Fruit fly (Drosophila melanogaster) whole organism, prepupa: ENCODE measurements around the gene St2.

Source experiments
- Blimp-1 ChIP-seq: fragments of 200-800 bp; sonication (Bioruptor generic); optimal IDR thresholded peaks from 3 replicates; lab custom pipeline; 2017; ENCODE audit warnings: missing biosample characterization, missing genetic modification characterization, mild to moderate bottlenecking, moderate library complexity, missing genetic modification reagents
- CG11294 ChIP-seq: fragments of 200-800 bp; sonication (Bioruptor generic); IDR thresholded peaks from 2 replicates; pipeline ENCODE4 v1.3.6; 2022; ENCODE audit warnings: missing biosample characterization, missing genetic modification characterization
- CG11762 ChIP-seq: fragments of 200-800 bp; sonication (Bioruptor generic); optimal IDR thresholded peaks from 3 replicates; lab custom pipeline; 2016; ENCODE audit warnings: missing biosample characterization, missing genetic modification characterization; ENCODE audit not compliant: insufficient read depth
- CG11902 ChIP-seq: fragments of 200-800 bp; sonication (Bioruptor generic); optimal IDR thresholded peaks from 3 replicates; lab custom pipeline; 2016; ENCODE audit warnings: missing biosample characterization, missing genetic modification characterization
- CG15336 ChIP-seq: fragments of 200-800 bp; sonication (Bioruptor generic); IDR thresholded peaks from 2 replicates; pipeline ENCODE4 v1.3.6; 2022; ENCODE audit warnings: missing biosample characterization, missing genetic modification characterization
- CG16779 ChIP-seq: fragments of 200-800 bp; sonication (Bioruptor generic); optimal IDR thresholded peaks from 3 replicates; lab custom pipeline; 2017; ENCODE audit warnings: missing biosample characterization, mild to moderate bottlenecking, missing genetic modification characterization
- CG3032 ChIP-seq: fragments of 200-800 bp; optimal IDR thresholded peaks from 2 replicates; lab custom pipeline; 2019; ENCODE audit warnings: missing biosample characterization, mild to moderate bottlenecking, missing genetic modification characterization, moderate library complexity
- CG32006 ChIP-seq: fragments of 200-800 bp; sonication (Bioruptor generic); optimal IDR thresholded peaks from 3 replicates; lab custom pipeline; 2017; ENCODE audit warnings: missing biosample characterization, mild to moderate bottlenecking, missing genetic modification characterization
- CG34406 ChIP-seq: fragments of 200-800 bp; sonication (Bioruptor generic); optimal IDR thresholded peaks from 3 replicates; lab custom pipeline; 2016; ENCODE audit warnings: missing biosample characterization, missing genetic modification characterization
- CG3919 ChIP-seq: fragments of 200-800 bp; sonication (Bioruptor generic); optimal IDR thresholded peaks from 3 replicates; lab custom pipeline; 2016; ENCODE audit warnings: missing biosample characterization, missing genetic modification characterization
- CG4318 ChIP-seq: fragments of 200-800 bp; sonication (Bioruptor generic); optimal IDR thresholded peaks from 3 replicates; lab custom pipeline; 2017; ENCODE audit warnings: missing biosample characterization, mild to moderate bottlenecking, missing genetic modification characterization
- CG6163 ChIP-seq: fragments of 200-800 bp; sonication (Bioruptor generic); IDR thresholded peaks from 3 replicates; pipeline ENCODE4 v1.3.6; 2022; ENCODE audit warnings: missing biosample characterization, missing genetic modification characterization
- CG6808 ChIP-seq: fragments of 200-800 bp; sonication (Bioruptor generic); optimal IDR thresholded peaks from 3 replicates; lab custom pipeline; 2017; ENCODE audit warnings: missing biosample characterization, missing genetic modification characterization, mild to moderate bottlenecking, moderate library complexity, missing genetic modification reagents
- CG7368 ChIP-seq: fragments of 200-800 bp; sonication (Bioruptor generic); optimal IDR thresholded peaks from 3 replicates; lab custom pipeline; 2016; ENCODE audit warnings: missing biosample characterization, missing genetic modification characterization
- CG8119 ChIP-seq: fragments of 200-800 bp; sonication (Bioruptor generic); IDR thresholded peaks from 3 replicates; pipeline ENCODE4 v1.3.6; 2022; ENCODE audit warnings: missing biosample characterization, missing genetic modification characterization
- CG8319 ChIP-seq: fragments of 200-800 bp; sonication (Bioruptor generic); optimal IDR thresholded peaks from 3 replicates; lab custom pipeline; 2016; ENCODE audit warnings: missing biosample characterization, missing genetic modification characterization
- Eip75B ChIP-seq: fragments of 200-800 bp; sonication (Bioruptor generic); optimal IDR thresholded peaks from 3 replicates; lab custom pipeline; 2016; ENCODE audit warnings: missing biosample characterization, missing genetic modification characterization
- Eip78C ChIP-seq: fragments of 200-800 bp; sonication (Bioruptor generic); peaks from one replicate; lab custom pipeline; 2016; ENCODE audit warnings: missing biosample characterization, missing genetic modification characterization
- Eip93F ChIP-seq: fragments of 200-800 bp; sonication (Bioruptor generic); optimal IDR thresholded peaks from 2 replicates; lab custom pipeline; 2016; ENCODE audit warnings: missing biosample characterization, mild to moderate bottlenecking, missing genetic modification characterization
- Ets21C ChIP-seq: fragments of 200-800 bp; sonication (Bioruptor generic); optimal IDR thresholded peaks from 3 replicates; lab custom pipeline; 2016; ENCODE audit warnings: missing biosample characterization, missing genetic modification characterization
- Ets96B ChIP-seq: fragments of 200-800 bp; optimal IDR thresholded peaks from 2 replicates; lab custom pipeline; 2019; ENCODE audit warnings: missing biosample characterization, mild to moderate bottlenecking, missing genetic modification characterization, moderate library complexity
- Hr39 ChIP-seq: fragments of 200-800 bp; sonication (Bioruptor generic); optimal IDR thresholded peaks from 2 replicates; lab custom pipeline; 2016; ENCODE audit warnings: missing biosample characterization, missing genetic modification characterization
- Hr4 ChIP-seq: fragments of 200-800 bp; sonication (Bioruptor generic); optimal IDR thresholded peaks from 3 replicates; lab custom pipeline; 2016; ENCODE audit warnings: missing biosample characterization, missing genetic modification characterization
- Lpt ChIP-seq: fragments of 200-800 bp; sonication (Bioruptor generic); optimal IDR thresholded peaks from 3 replicates; lab custom pipeline; 2016; ENCODE audit warnings: missing biosample characterization, missing genetic modification characterization
- OdsH ChIP-seq: fragments of 200-800 bp; sonication (Bioruptor generic); optimal IDR thresholded peaks from 3 replicates; lab custom pipeline; 2016; ENCODE audit warnings: missing biosample characterization, missing genetic modification characterization
- Sox102F ChIP-seq: fragments of 200-800 bp; sonication (Bioruptor generic); optimal IDR thresholded peaks from 2 replicates; lab custom pipeline; 2016; ENCODE audit warnings: missing biosample characterization, mild to moderate bottlenecking, missing genetic modification characterization
- Sox14 ChIP-seq: fragments of 200-800 bp; sonication (Bioruptor generic); optimal IDR thresholded peaks from 3 replicates; lab custom pipeline; 2016; ENCODE audit warnings: missing biosample characterization, missing genetic modification characterization
- Sox15 ChIP-seq: fragments of 200-800 bp; sonication (Bioruptor generic); optimal IDR thresholded peaks from 3 replicates; lab custom pipeline; 2016; ENCODE audit warnings: missing biosample characterization, missing genetic modification characterization
- achi ChIP-seq: fragments of 200-800 bp; sonication (Bioruptor generic); optimal IDR thresholded peaks from 3 replicates; lab custom pipeline; 2016; ENCODE audit warnings: missing biosample characterization, missing genetic modification characterization
- cyc ChIP-seq: fragments of 200-800 bp; sonication (Bioruptor generic); optimal IDR thresholded peaks from 3 replicates; lab custom pipeline; 2016; ENCODE audit warnings: missing biosample characterization, missing genetic modification characterization
- esn ChIP-seq: fragments of 200-800 bp; sonication (Bioruptor generic); optimal IDR thresholded peaks from 2 replicates; lab custom pipeline; 2016; ENCODE audit warnings: missing biosample characterization, mild to moderate bottlenecking, missing genetic modification characterization, moderate library complexity
- fd59A ChIP-seq: fragments of 200-800 bp; sonication (Bioruptor generic); optimal IDR thresholded peaks from 2 replicates; lab custom pipeline; 2017; ENCODE audit warnings: missing biosample characterization, mild to moderate bottlenecking, missing genetic modification characterization, missing genetic modification reagents
- fkh ChIP-seq: fragments of 200-800 bp; sonication (Bioruptor generic); optimal IDR thresholded peaks from 3 replicates; lab custom pipeline; 2017; ENCODE audit warnings: missing biosample characterization, mild to moderate bottlenecking, missing genetic modification characterization, moderate library complexity
- lz ChIP-seq: fragments of 200-800 bp; sonication (Bioruptor generic); optimal IDR thresholded peaks from 3 replicates; lab custom pipeline; 2016; ENCODE audit warnings: missing biosample characterization, missing genetic modification characterization
- net ChIP-seq: fragments of 200-800 bp; sonication (Bioruptor generic); optimal IDR thresholded peaks from 3 replicates; lab custom pipeline; 2016; ENCODE audit warnings: missing biosample characterization, missing genetic modification characterization
- pdm3 ChIP-seq: fragments of 200-800 bp; sonication (Bioruptor generic); optimal IDR thresholded peaks from 3 replicates; lab custom pipeline; 2016; ENCODE audit warnings: missing biosample characterization, missing genetic modification characterization
- salr ChIP-seq, 2 experiments: fragments of 200-800 bp; sonication (Bioruptor generic); optimal IDR thresholded peaks; 3 replicates each; lab custom pipeline; 2016 to 2018; ENCODE audit warnings: missing biosample characterization in 2 of 2, missing genetic modification characterization in 2 of 2, mild to moderate bottlenecking in 1 of 2
- spab ChIP-seq: fragments of 200-800 bp; sonication (Bioruptor generic); optimal IDR thresholded peaks from 2 replicates; lab custom pipeline; 2017; ENCODE audit warnings: missing biosample characterization, mild to moderate bottlenecking, missing genetic modification characterization, missing genetic modification reagents
- ss ChIP-seq, 2 experiments: fragments of 200-800 bp; sonication (Bioruptor generic); optimal IDR thresholded peaks; 2 replicates in 1 of 2; 3 replicates in 1 of 2; lab custom pipeline; 2017 to 2018; ENCODE audit warnings: mild to moderate bottlenecking in 2 of 2, missing biosample characterization in 2 of 2, missing genetic modification characterization in 2 of 2, moderate library complexity in 1 of 2
- topi ChIP-seq: fragments of 200-800 bp; sonication (Bioruptor generic); optimal IDR thresholded peaks from 3 replicates; lab custom pipeline; 2016; ENCODE audit warnings: missing biosample characterization, missing genetic modification characterization
- vri ChIP-seq: fragments of 200-800 bp; sonication (Bioruptor generic); optimal IDR thresholded peaks from 3 replicates; lab custom pipeline; 2016; ENCODE audit warnings: missing biosample characterization, mild to moderate bottlenecking, missing genetic modification characterization

St2 gene

dm6 chr3R:9245576-9246200 lies 6.0 kb upstream of the St2 start, which contains the start of gene Vps15 (continued):
- TF ChIP-seq OdsH (GFP tag; lab: Kevin White, UChicago) (peak; percentile 61), CG34406 (GFP tag; lab: Kevin White, UChicago) (peak; percentile 68), Hr4 (GFP tag; lab: Kevin White, UChicago) (peak; percentile 62), salr (GFP tag; optimal IDR thresholded peaks at IDR 0.05; lab: Kevin White, UChicago) (peak in 1 of 2 experiments; percentile 23), CG8319 (no peak), vri (GFP tag; lab: Kevin White, UChicago) (no peak), Lpt (GFP tag; lab: Kevin White, UChicago) (peak; percentile 0), CG11294 (GFP tag; lab: Robert Waterston, UW) (no peak), CG3032 (tag; lab: Kevin White, UChicago) (peak; percentile 72), CG8119 (GFP tag; lab: Robert Waterston, UW) (peak; percentile 57; the same call in 2 of the 3 replicates), topi (GFP tag; lab: Kevin White, UChicago) (peak; percentile 71), pdm3 (peak; percentile 71), ss (GFP tag; optimal IDR thresholded peaks at IDR 0.05; lab: Kevin White, UChicago) (peak in 1 of 2 experiments; percentile 44), Sox14 (GFP tag; lab: Kevin White, UChicago) (peak; percentile 71), net (GFP tag; lab: Kevin White, UChicago) (no peak)
- TF ChIP-seq, all 60 proteins: peak for 40

DNA sequence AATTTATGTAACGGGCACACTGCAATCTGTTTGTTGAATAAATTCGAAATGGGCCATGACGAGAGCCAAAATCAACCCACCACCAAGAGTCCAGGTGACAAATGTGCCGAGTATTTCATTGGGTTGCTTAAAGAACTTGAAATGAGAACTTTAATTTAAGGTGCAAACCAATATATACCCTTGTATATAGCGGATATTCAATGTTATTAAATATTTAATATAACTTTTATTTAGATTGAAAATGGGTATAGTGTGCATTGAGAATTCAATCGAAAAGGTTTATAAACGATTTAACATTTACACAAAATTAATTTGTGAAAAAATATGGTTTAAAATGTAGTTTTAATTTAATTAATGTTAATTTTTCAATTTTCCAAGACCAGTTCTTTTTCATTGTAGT lies 5.3 kb upstream of the St2 start, which contains the start of gene CG8420:
CG8420 (plus strand) TSS at position 284 of the 400 bp plus-strand sequence.
- TF ChIP-seq Sox15 (GFP tag; lab: Kevin White, UChicago), result no peak
- no peak for TF ChIP-seq Sox102F (GFP tag; lab: Kevin White, UChicago)
- TF ChIP-seq CG11762 (GFP tag; lab: Kevin White, UChicago), result no peak
- no peak for TF ChIP-seq CG11902 (GFP tag; lab: Kevin White, UChicago)
- TF ChIP-seq Sox14 (GFP tag; lab: Kevin White, UChicago), result no peak
- no peak for TF ChIP-seq CG6163 (GFP tag; lab: Robert Waterston, UW)
- TF ChIP-seq topi (GFP tag; lab: Kevin White, UChicago), result no peak
- TF ChIP-seq vri (GFP tag; lab: Kevin White, UChicago), result no peak
- no peak for TF ChIP-seq salr (GFP tag; optimal IDR thresholded peaks at IDR 0.05; lab: Kevin White, UChicago)
- no peak for TF ChIP-seq Eip93F
- TF ChIP-seq Eip75B (GFP tag; lab: Kevin White, UChicago), result no peak
- no peak for TF ChIP-seq Ets96B (tag; lab: Kevin White, UChicago)
- TF ChIP-seq CG3032 (tag; lab: Kevin White, UChicago), result no peak
- no peak for TF ChIP-seq fd59A (GFP tag; lab: Kevin White, UChicago)
- no peak for TF ChIP-seq net (GFP tag; lab: Kevin White, UChicago)
- no peak for TF ChIP-seq spab
- no peak for TF ChIP-seq achi (GFP tag; lab: Kevin White, UChicago)
- TF ChIP-seq CG34406 (GFP tag; lab: Kevin White, UChicago), result no peak

dm6 chr3R:9246879-9247621 lies 4.6 kb upstream of the St2 start:
- TF ChIP-seq CG3919 (GFP tag; lab: Kevin White, UChicago) (peak; percentile 86), Eip93F (peak; percentile 68), OdsH (GFP tag; lab: Kevin White, UChicago) (peak; percentile 73), Hr39 (GFP tag; lab: Kevin White, UChicago) (peak; percentile 82), CG32006 (GFP tag; lab: Kevin White, UChicago) (peak; percentile 82), CG15336 (GFP tag; lab: Robert Waterston, UW) (peak; percentile 86), Eip78C (GFP tag; lab: Kevin White, UChicago) (peak; percentile 96), CG11294 (GFP tag; lab: Robert Waterston, UW) (no peak), CG16779 (tag; lab: Kevin White, UChicago) (peak; percentile 60), CG6808 (GFP tag; lab: Kevin White, UChicago) (peak; percentile 76), CG6163 (GFP tag; lab: Robert Waterston, UW) (peak; percentile 85), CG3032 (tag; lab: Kevin White, UChicago) (peak; percentile 66), net (GFP tag; lab: Kevin White, UChicago) (peak; percentile 61), Hr4 (GFP tag; lab: Kevin White, UChicago) (peak; percentile 83), Blimp-1 (GFP tag; lab: Kevin White, UChicago) (peak; percentile 79), fkh (GFP tag; lab: Kevin White, UChicago) (peak; percentile 37), vri (GFP tag; lab: Kevin White, UChicago) (peak; percentile 81), pdm3 (peak; percentile 81), lz (GFP tag; lab: Kevin White, UChicago) (peak; percentile 89), esn (peak; percentile 95), Ets21C (GFP tag; lab: Kevin White, UChicago) (peak; percentile 81), CG7368 (GFP tag; lab: Kevin White, UChicago) (peak; percentile 58), CG4318 (GFP tag; lab: Kevin White, UChicago) (peak; percentile 49), CG11762 (GFP tag; lab: Kevin White, UChicago) (peak; percentile 79), salr (GFP tag; optimal IDR thresholded peaks at IDR 0.05; lab: Kevin White, UChicago) (peak in 1 of 2 experiments; percentile 78), topi (GFP tag; lab: Kevin White, UChicago) (peak; percentile 94), CG8319 (peak; percentile 61), cyc (GFP tag; lab: Kevin White, UChicago) (peak; percentile 86)
